Fruit fly (Drosophila melanogaster): ENCODE results near the gene Ctr1A.

Ctr1A gene

DNA sequence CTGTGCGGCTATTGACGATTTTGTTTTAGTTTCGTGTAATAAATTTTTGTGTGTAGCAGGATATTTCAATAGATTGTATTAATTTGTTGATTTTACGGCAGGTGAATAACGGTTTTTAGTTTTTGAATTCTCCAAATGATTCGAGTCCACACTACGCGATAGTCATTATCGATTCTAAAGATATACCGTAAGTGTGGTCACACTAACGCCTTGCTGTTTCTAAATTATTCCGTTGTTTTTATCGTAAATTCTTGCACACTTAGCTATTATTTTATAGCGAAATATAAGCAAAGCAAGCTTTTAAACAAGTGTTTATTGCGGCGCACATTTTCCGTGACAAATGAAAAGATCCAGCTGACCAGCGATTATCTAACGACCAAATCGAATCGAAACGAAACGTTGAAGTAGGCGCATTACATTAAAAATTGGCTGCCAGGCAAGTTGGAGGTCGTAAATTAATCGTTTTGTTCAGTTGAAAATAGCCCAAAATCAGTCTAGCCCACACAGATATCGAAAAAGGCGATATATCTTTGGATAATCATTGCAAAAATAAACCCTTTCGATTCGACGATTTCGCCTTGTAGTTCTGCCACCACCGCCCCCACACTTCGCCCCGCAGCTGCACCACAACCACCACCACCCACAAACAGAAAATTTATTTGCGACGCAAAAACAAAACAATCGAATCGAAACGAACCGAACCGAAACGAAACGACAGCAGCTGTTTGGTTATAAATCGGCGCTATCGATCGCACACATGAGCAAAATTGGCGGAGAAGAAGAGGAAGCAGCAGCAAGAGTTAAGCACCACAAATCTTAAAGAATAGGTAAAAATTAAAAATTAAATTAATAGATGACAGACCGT, 22.4 kb downstream of the Ctr1A start, which contains the start of gene Pink1:
Pink1 (plus strand) TSS at position 164 of the 865 bp plus-strand sequence.
- TF ChIP-seq kay (GFP tag; ENCODE audit: borderline replicate concordance) (no peak), CG5204 (GFP tag; optimal IDR thresholded peaks at IDR 0.05) (no peak), Mnt (GFP tag; optimal IDR thresholded peaks at IDR 0.05) (peak; percentile 73), CG7101 (tag; optimal IDR thresholded peaks at IDR 0.05) (peak; percentile 19), CG7045 (GFP tag; optimal IDR thresholded peaks at IDR 0.05) (no peak), CG14711 (tag; optimal IDR thresholded peaks at IDR 0.05) (no peak), CG11617 (GFP tag; optimal IDR thresholded peaks at IDR 0.05) (no peak), Clk (GFP tag; optimal IDR thresholded peaks at IDR 0.05) (no peak), ovo (GFP tag; optimal IDR thresholded peaks at IDR 0.05) (no peak), bab1 (GFP tag; optimal IDR thresholded peaks at IDR 0.05) (peak; percentile 58), toe (GFP tag; optimal IDR thresholded peaks at IDR 0.05) (no peak), CG1620 (GFP tag; optimal IDR thresholded peaks at IDR 0.05) (no peak), cnc (optimal IDR thresholded peaks at IDR 0.05) (no peak), Hr96 (GFP tag; optimal IDR thresholded peaks at IDR 0.05) (no peak), pad (GFP tag; optimal IDR thresholded peaks at IDR 0.05) (no peak), tj (GFP tag; optimal IDR thresholded peaks at IDR 0.05) (peak; percentile 38), Crg-1 (GFP tag; optimal IDR thresholded peaks at IDR 0.05) (no peak), CG33017 (tag; optimal IDR thresholded peaks at IDR 0.05) (no peak), CG12768 (GFP tag; optimal IDR thresholded peaks at IDR 0.05) (no peak), cic (GFP tag; optimal IDR thresholded peaks at IDR 0.05) (peak; percentile 3)

DNA sequence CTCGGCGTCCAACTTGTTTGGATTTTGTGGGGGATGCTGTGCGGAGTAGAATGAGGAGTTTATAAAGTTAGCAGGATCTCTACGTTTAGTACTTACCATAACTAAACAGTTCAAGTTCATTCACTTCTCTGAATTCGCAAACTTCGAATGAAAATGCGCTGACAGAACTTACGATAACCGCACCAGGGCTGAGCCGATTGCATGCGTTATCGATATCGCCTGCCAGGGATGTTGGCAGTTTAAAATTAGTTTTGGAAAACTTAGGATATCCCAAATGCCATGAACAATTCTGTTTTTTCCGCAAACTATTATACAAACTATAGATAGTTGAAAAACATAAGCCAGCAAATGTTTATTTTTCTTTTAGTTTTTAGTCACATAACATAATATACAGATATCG, 25.8 kb downstream of the Ctr1A start, which contains the start of gene CG44303:
CG44303 (minus strand) TSS at position 154 of the 400 bp plus-strand sequence.
- TF ChIP-seq Crg-1 (GFP tag; optimal IDR thresholded peaks at IDR 0.05): no peak
- TF ChIP-seq CG5204 (GFP tag; optimal IDR thresholded peaks at IDR 0.05): no peak
- TF ChIP-seq CG14711 (tag; optimal IDR thresholded peaks at IDR 0.05): no peak
- no peak for TF ChIP-seq kay (GFP tag; ENCODE audit: borderline replicate concordance)
- TF ChIP-seq CG7101 (tag; optimal IDR thresholded peaks at IDR 0.05): no peak
- no peak for TF ChIP-seq Clk (GFP tag; optimal IDR thresholded peaks at IDR 0.05)

DNA sequence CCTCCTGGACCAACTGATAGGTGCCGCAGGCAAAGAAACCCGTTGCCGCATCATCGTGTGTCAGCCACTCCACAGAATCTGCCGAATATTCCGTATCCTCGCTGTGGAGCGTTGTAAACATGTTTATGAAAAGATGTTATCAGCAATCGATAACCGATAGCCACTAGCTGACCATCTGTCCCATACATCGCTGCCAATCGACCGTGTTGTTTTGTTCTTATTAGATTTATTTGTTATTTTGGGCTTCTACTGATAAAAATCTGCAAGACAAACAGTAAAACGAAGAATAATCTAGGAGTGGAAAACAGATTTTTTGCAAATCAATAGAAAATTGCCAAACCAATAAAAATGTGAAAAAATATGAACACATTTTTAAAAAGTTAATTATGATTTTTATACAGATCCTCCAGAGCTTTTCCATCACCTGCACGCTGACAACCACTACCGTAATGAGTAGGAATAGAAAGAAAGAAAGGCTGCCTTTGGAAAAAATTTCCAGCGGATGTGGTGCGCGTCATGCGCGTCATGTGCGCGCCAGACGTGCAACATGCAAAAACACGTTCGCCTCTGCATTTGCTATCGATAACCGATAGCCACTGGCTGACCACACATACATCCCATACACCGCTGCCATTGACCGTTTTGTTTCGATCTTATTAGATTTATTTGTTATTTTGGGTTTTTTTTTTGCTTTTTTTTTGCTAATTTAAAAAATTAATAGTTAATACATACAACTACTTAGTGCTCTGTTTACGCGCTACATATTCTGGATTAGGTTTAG, 27.4 kb downstream of the Ctr1A start, which contains the start of gene CG3184:
CG3184 (minus strand) TSS at position 155 of the 781 bp plus-strand sequence.
- TF ChIP-seq CG11617 (GFP tag; optimal IDR thresholded peaks at IDR 0.05) (peak; percentile 19), Mnt (GFP tag; optimal IDR thresholded peaks at IDR 0.05) (peak; percentile 12), Clk (GFP tag; optimal IDR thresholded peaks at IDR 0.05) (no peak), pad (GFP tag; optimal IDR thresholded peaks at IDR 0.05) (peak; percentile 4), cic (GFP tag; optimal IDR thresholded peaks at IDR 0.05) (no peak), CG1620 (GFP tag; optimal IDR thresholded peaks at IDR 0.05) (peak; percentile 31), tj (GFP tag; optimal IDR thresholded peaks at IDR 0.05) (peak; percentile 8)

DNA sequence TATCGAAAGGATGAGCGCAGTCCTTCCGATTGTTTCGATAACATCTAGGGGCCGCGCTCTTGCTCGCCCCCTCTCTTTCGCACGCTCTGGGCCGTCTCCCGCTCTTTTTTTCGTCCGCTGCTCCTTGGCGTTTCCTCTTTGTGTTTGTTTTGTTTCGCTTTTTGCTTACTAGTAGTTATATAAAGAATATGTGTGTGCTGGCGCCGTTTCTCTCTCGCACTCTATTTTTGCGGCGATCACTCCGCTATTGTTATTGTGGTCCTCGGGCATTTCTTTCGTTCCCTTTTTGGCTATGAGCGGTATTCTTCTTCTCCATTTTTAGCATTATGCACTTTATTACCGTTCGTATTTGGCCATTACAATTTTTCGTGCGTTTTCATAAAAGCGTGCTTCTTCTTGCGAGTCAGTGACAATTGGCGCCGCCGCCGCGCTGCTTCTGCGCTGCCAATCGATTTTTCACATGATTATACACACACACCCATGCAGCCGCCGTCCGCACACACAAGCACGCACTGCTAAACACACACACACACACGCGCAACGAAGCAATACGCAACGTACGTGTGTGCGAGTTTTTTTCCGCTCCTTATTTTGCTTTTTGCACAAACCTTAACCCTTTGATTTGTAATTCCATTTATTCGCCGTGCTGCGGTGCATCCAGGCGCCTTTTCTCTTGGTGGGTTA, 32.8 kb downstream of the Ctr1A start:
- TF ChIP-seq cic (GFP tag; optimal IDR thresholded peaks at IDR 0.05): peak; percentile 81
- TF ChIP-seq tj (GFP tag; optimal IDR thresholded peaks at IDR 0.05): peak; percentile 58
- peak; percentile 41 for TF ChIP-seq Mnt (GFP tag; optimal IDR thresholded peaks at IDR 0.05)
- peak; percentile 32 for TF ChIP-seq bab1 (GFP tag; optimal IDR thresholded peaks at IDR 0.05)
- TF ChIP-seq kay (GFP tag; ENCODE audit: borderline replicate concordance): no peak

DNA sequence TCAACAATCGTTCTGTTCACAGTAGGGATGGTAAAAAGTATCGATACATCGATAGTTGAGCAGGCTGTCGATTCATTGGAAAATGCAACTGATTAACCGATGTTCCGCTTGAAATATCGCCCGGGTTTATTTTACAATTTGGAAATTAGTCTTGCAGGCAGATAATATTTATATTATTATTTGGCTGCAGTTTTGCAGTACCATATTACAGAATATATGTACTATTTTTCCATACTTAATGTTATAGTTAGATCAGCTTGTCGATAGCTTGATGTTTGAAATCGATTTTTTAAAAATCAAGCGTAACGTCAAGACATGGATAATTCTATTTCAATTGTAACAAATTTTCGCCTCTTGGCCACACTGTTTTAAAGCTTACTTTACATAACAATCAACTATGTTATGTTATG, 33.5 kb downstream of the Ctr1A start, which contains the start of gene CG14442:
CG14442 (minus strand) TSS at position 29 of the 410 bp plus-strand sequence.
- TF ChIP-seq cic (GFP tag; optimal IDR thresholded peaks at IDR 0.05) (no peak), CG7045 (GFP tag; optimal IDR thresholded peaks at IDR 0.05) (no peak), CG12768 (GFP tag; optimal IDR thresholded peaks at IDR 0.05) (no peak), ovo (GFP tag; optimal IDR thresholded peaks at IDR 0.05) (peak; percentile 28), bab1 (GFP tag; optimal IDR thresholded peaks at IDR 0.05) (peak; percentile 69), Hr96 (GFP tag; optimal IDR thresholded peaks at IDR 0.05) (no peak), cnc (optimal IDR thresholded peaks at IDR 0.05) (no peak), Clk (GFP tag; optimal IDR thresholded peaks at IDR 0.05) (no peak), CG33017 (tag; optimal IDR thresholded peaks at IDR 0.05) (peak; percentile 30), CG5204 (GFP tag; optimal IDR thresholded peaks at IDR 0.05) (no peak), CG7101 (tag; optimal IDR thresholded peaks at IDR 0.05) (peak; percentile 76), Mnt (GFP tag; optimal IDR thresholded peaks at IDR 0.05) (peak; percentile 59), kay (GFP tag; ENCODE audit: borderline replicate concordance) (no peak), Crg-1 (GFP tag; optimal IDR thresholded peaks at IDR 0.05) (peak; percentile 62), CG14711 (tag; optimal IDR thresholded peaks at IDR 0.05) (peak; percentile 68), toe (GFP tag; optimal IDR thresholded peaks at IDR 0.05) (no peak), CG11617 (GFP tag; optimal IDR thresholded peaks at IDR 0.05) (peak; percentile 65), tj (GFP tag; optimal IDR thresholded peaks at IDR 0.05) (no peak), CG1620 (GFP tag; optimal IDR thresholded peaks at IDR 0.05) (peak; percentile 70), pad (GFP tag; optimal IDR thresholded peaks at IDR 0.05) (peak; percentile 41)

Measured in whole organism, adult.